ENCODE assay signal across 5 fruit fly cellular contexts in genomic region chr3L:17975348-17975952, dm6.
TF ChIP-seq lines count a peak whose summit lies in the region.

No protein-coding gene starts in this region.

- no peak for TF ChIP-seq CTCF in whole organism, embryonic (GFP tag; optimal IDR thresholded peaks at IDR 0.05; lab: Kevin White, UChicago)

TF ChIP-seq in whole organism, 6 proteins besides CTCF, POLR2A, EP300 and RAD21:
- no peak for TF ChIP-seq CG8478 (optimal IDR thresholded peaks at IDR 0.05; lab: Kevin White, UChicago)
- TF ChIP-seq Dll (optimal IDR thresholded peaks at IDR 0.05; lab: Kevin White, UChicago) = peak; percentile 7
- TF ChIP-seq EcR (GFP tag; optimal IDR thresholded peaks at IDR 0.05; lab: Kevin White, UChicago) = peak; percentile 83 to 90
- TF ChIP-seq pan (optimal IDR thresholded peaks at IDR 0.05; lab: Kevin White, UChicago) = no peak

TF ChIP-seq in whole organism, embryonic, 481 proteins besides CTCF, POLR2A, EP300 and RAD21:
- peak; percentile 38 for TF ChIP-seq Med (GFP tag; lab: Kevin White, UChicago)
- TF ChIP-seq Drgx (GFP tag; IDR thresholded peaks at IDR 0.05; lab: Robert Waterston, UW) = 0 out of 2 replicates have a peak, but pooled peaks have one; percentile 26
- TF ChIP-seq abd-A (tag; optimal IDR thresholded peaks at IDR 0.05; lab: Kevin White, UChicago) = peak; percentile 5
- TF ChIP-seq Oli (tag; optimal IDR thresholded peaks at IDR 0.05; lab: Kevin White, UChicago) = no peak
- TF ChIP-seq chinmo (GFP tag; IDR thresholded peaks at IDR 0.05; lab: Robert Waterston, UW; ENCODE audit: partially characterized antibody) = 0 out of 4 replicates have a peak, but pooled peaks have one; percentile 21
- TF ChIP-seq H15 (GFP tag; IDR thresholded peaks at IDR 0.05; lab: Robert Waterston, UW) = no peak
- no peak for TF ChIP-seq CG31441 (GFP tag; IDR thresholded peaks at IDR 0.05; lab: Robert Waterston, UW)
- TF ChIP-seq psq (GFP tag; optimal IDR thresholded peaks at IDR 0.05; lab: Kevin White, UChicago) = no peak
- no peak for TF ChIP-seq Blimp-1 (GFP tag; optimal IDR thresholded peaks at IDR 0.05; lab: Kevin White, UChicago)
- TF ChIP-seq Deaf1 (tag; optimal IDR thresholded peaks at IDR 0.05; lab: Kevin White, UChicago) = peak; percentile 51
- peak; percentile 77 for TF ChIP-seq CG31224 (GFP tag; IDR thresholded peaks at IDR 0.05; lab: Robert Waterston, UW)
- TF ChIP-seq CG1832 (GFP tag; optimal IDR thresholded peaks at IDR 0.05; lab: Kevin White, UChicago) = peak; percentile 20
- TF ChIP-seq CG9609 (GFP tag; optimal IDR thresholded peaks at IDR 0.05; lab: Kevin White, UChicago) = no peak
- TF ChIP-seq Pdp1 (GFP tag; optimal IDR thresholded peaks at IDR 0.05; lab: Kevin White, UChicago) = peak in 1 of 2 experiments; percentile 7
- peak; percentile 21 for TF ChIP-seq CG33557 (GFP tag; optimal IDR thresholded peaks at IDR 0.05; lab: Kevin White, UChicago)
- no peak for TF ChIP-seq CG7271 (tag; optimal IDR thresholded peaks at IDR 0.05; lab: Kevin White, UChicago)
- no peak for TF ChIP-seq CG14050 (GFP tag; IDR thresholded peaks at IDR 0.05; lab: Robert Waterston, UW)
- no peak for TF ChIP-seq run (tag; optimal IDR thresholded peaks at IDR 0.05; lab: Kevin White, UChicago)
- TF ChIP-seq Trl (optimal IDR thresholded peaks at IDR 0.05; lab: Kevin White, UChicago) = peak; percentile 47 to 61
- TF ChIP-seq Trl (GFP tag; optimal IDR thresholded peaks at IDR 0.05; lab: Kevin White, UChicago) = no peak
- no peak for TF ChIP-seq CG30403 (GFP tag; optimal IDR thresholded peaks at IDR 0.05; lab: Kevin White, UChicago)

TF ChIP-seq in whole organism, prepupa, 60 proteins besides CTCF, POLR2A, EP300 and RAD21 (continues in another document):
- TF ChIP-seq Hr38 (GFP tag; optimal IDR thresholded peaks at IDR 0.05; lab: Kevin White, UChicago) = no peak
- no peak for TF ChIP-seq CG9139 (GFP tag; optimal IDR thresholded peaks at IDR 0.05; lab: Kevin White, UChicago)
- TF ChIP-seq eg (GFP tag; IDR thresholded peaks at IDR 0.05; lab: Robert Waterston, UW) = no peak
- TF ChIP-seq CG32006 (GFP tag; optimal IDR thresholded peaks at IDR 0.05; lab: Kevin White, UChicago) = no peak
- TF ChIP-seq Sox102F (GFP tag; optimal IDR thresholded peaks at IDR 0.05; lab: Kevin White, UChicago) = peak; percentile 68
- TF ChIP-seq CG4318 (GFP tag; optimal IDR thresholded peaks at IDR 0.05; lab: Kevin White, UChicago) = no peak
- no peak for TF ChIP-seq Ets21C (GFP tag; optimal IDR thresholded peaks at IDR 0.05; lab: Kevin White, UChicago)
- peak; percentile 77 for TF ChIP-seq Eip75B (GFP tag; optimal IDR thresholded peaks at IDR 0.05; lab: Kevin White, UChicago)
- TF ChIP-seq lz (GFP tag; optimal IDR thresholded peaks at IDR 0.05; lab: Kevin White, UChicago) = peak; percentile 15
- no peak for TF ChIP-seq OdsH (GFP tag; optimal IDR thresholded peaks at IDR 0.05; lab: Kevin White, UChicago)
- no peak for TF ChIP-seq CG1621 (tag; optimal IDR thresholded peaks at IDR 0.05; lab: Kevin White, UChicago)
- no peak for TF ChIP-seq fd59A (GFP tag; optimal IDR thresholded peaks at IDR 0.05; lab: Kevin White, UChicago)
- TF ChIP-seq pdm3 (GFP tag; optimal IDR thresholded peaks at IDR 0.05; lab: Kevin White, UChicago) = no peak
- TF ChIP-seq acj6 (GFP tag; optimal IDR thresholded peaks at IDR 0.05; lab: Kevin White, UChicago) = no peak
- TF ChIP-seq Blimp-1 (GFP tag; optimal IDR thresholded peaks at IDR 0.05; lab: Kevin White, UChicago) = peak; percentile 68
- no peak for TF ChIP-seq Gug (GFP tag; IDR thresholded peaks at IDR 0.05; lab: Robert Waterston, UW)
- TF ChIP-seq net (GFP tag; optimal IDR thresholded peaks at IDR 0.05; lab: Kevin White, UChicago) = no peak
- peak; percentile 19 for TF ChIP-seq Met (GFP tag; optimal IDR thresholded peaks at IDR 0.05; lab: Kevin White, UChicago)
- TF ChIP-seq Hr4 (GFP tag; optimal IDR thresholded peaks at IDR 0.05; lab: Kevin White, UChicago) = no peak
- TF ChIP-seq CG34406 (GFP tag; optimal IDR thresholded peaks at IDR 0.05; lab: Kevin White, UChicago) = no peak
- TF ChIP-seq CG11294 (GFP tag; IDR thresholded peaks at IDR 0.05; lab: Robert Waterston, UW) = no peak
- no peak for TF ChIP-seq Hr39 (GFP tag; optimal IDR thresholded peaks at IDR 0.05; lab: Kevin White, UChicago)
- TF ChIP-seq Smox (GFP tag; optimal IDR thresholded peaks at IDR 0.05; lab: Kevin White, UChicago) = peak; percentile 28
- peak; percentile 26 for TF ChIP-seq CG8632 (GFP tag; optimal IDR thresholded peaks at IDR 0.05; lab: Kevin White, UChicago)

TF ChIP-seq in whole organism, pupa, 21 proteins besides CTCF, POLR2A, EP300 and RAD21:
- TF ChIP-seq CG15710 (tag; optimal IDR thresholded peaks at IDR 0.05; lab: Kevin White, UChicago) (no peak), EcR (GFP tag; optimal IDR thresholded peaks at IDR 0.05; lab: Kevin White, UChicago) (peak; percentile 95), CG32121 (GFP tag; IDR thresholded peaks at IDR 0.05; lab: Robert Waterston, UW) (0 out of 2 replicates have a peak, but pooled peaks have one; percentile 30), Ets98B (GFP tag; IDR thresholded peaks at IDR 0.05; lab: Robert Waterston, UW) (no peak; the same call in 1 of the 2 replicates), CG14655 (GFP tag; optimal IDR thresholded peaks at IDR 0.05; lab: Kevin White, UChicago) (no peak), fd96Ca (GFP tag; IDR thresholded peaks at IDR 0.05; lab: Robert Waterston, UW) (no peak)
TF ChIP-seq in whole organism, pupa: peak in this region for 2.

TF ChIP-seq in whole organism, wandering third instar larva, 38 proteins besides CTCF, POLR2A, EP300 and RAD21:
- TF ChIP-seq Dfd (GFP tag; optimal IDR thresholded peaks at IDR 0.05; lab: Kevin White, UChicago) = no peak
- no peak for TF ChIP-seq foxo (GFP tag; optimal IDR thresholded peaks at IDR 0.05; lab: Kevin White, UChicago)
- peak; percentile 16 to 39 for TF ChIP-seq dl (GFP tag; optimal IDR thresholded peaks at IDR 0.05; lab: Kevin White, UChicago; ENCODE audit: insufficient read depth in 1 of 2, partially characterized antibody in 2 of 2)
- TF ChIP-seq jim (GFP tag; optimal IDR thresholded peaks at IDR 0.05; lab: Kevin White, UChicago) = no peak
- no peak for TF ChIP-seq tai (GFP tag; optimal IDR thresholded peaks at IDR 0.05; lab: Kevin White, UChicago)
- TF ChIP-seq br (GFP tag; optimal IDR thresholded peaks at IDR 0.05; lab: Kevin White, UChicago) = no peak
- TF ChIP-seq HLH106 (tag; optimal IDR thresholded peaks at IDR 0.05; lab: Kevin White, UChicago) = no peak
- no peak for TF ChIP-seq Rel (GFP tag; optimal IDR thresholded peaks at IDR 0.05; lab: Kevin White, UChicago)
- TF ChIP-seq Rel (tag; optimal IDR thresholded peaks at IDR 0.05; lab: Kevin White, UChicago) = peak; percentile 20
